Worm (Caenorhabditis elegans) whole organism, L4/young adult: ENCODE results near the gene F42G2.7.

Source experiments
- W03F9.2 ChIP-seq: fragments of 150-350 bp; optimal IDR thresholded peaks from 2 replicates; lab custom pipeline; 2014; ENCODE audit warnings: missing biosample characterization, missing genetic modification characterization
- dao-5 ChIP-seq: sonication (generic microtip); optimal IDR thresholded peaks from 2 replicates; lab custom pipeline; 2016; ENCODE audit warnings: missing genotype, missing genetic modification characterization, moderate library complexity, missing compliant biosample characterization

- TF ChIP-seq dao-5 (tag; lab: Kevin White, UChicago) (no peak), W03F9.2 (tag; lab: Kevin White, UChicago) (no peak)
Measured at ce11 chrII:2435566-2435965, 17.6 kb downstream of the F42G2.7 start.
